Worm (Caenorhabditis elegans) whole organism, L4 larva: Measurements from ENCODE around the gene nspe-1.

ENCODE experiments used
- D1046.2 ChIP-seq: fragments of 200-800 bp; sonication (Bioruptor generic); IDR thresholded peaks from 2 replicates; pipeline ENCODE4 v1.3.6; 2022; ENCODE audit warnings: missing genetic modification characterization, missing compliant biosample characterization
- F49E8.2 ChIP-seq: sonication (generic microtip); optimal IDR thresholded peaks from 2 replicates; lab custom pipeline; 2016; ENCODE audit warnings: missing compliant biosample characterization, mild to moderate bottlenecking, missing genetic modification characterization, borderline replicate concordance
- T26A8.4 ChIP-seq: fragments of 200-800 bp; sonication (Bioruptor generic); IDR thresholded peaks from 2 replicates; pipeline ENCODE4 v1.3.6; 2022; ENCODE audit warnings: missing genetic modification characterization, missing compliant biosample characterization
- Y105C5A.15 ChIP-seq: fragments of 200-800 bp; sonication (Bioruptor generic); IDR thresholded peaks from 2 replicates; pipeline ENCODE4 v1.3.6; 2022; ENCODE audit warnings: missing genetic modification characterization, missing compliant biosample characterization
- ZK337.2 ChIP-seq: fragments of 200-800 bp; sonication (Bioruptor generic); IDR thresholded peaks from 2 replicates; pipeline ENCODE4 v1.3.6; 2022; ENCODE audit warnings: missing genetic modification reagents, missing genetic modification characterization, missing compliant biosample characterization
- ZK546.5 ChIP-seq, 2 experiments: sonication (generic microtip); optimal IDR thresholded peaks; 2 replicates each; lab custom pipeline; 2017; ENCODE audit warnings: missing biosample characterization in 2 of 2, missing genetic modification characterization in 2 of 2
- aha-1 ChIP-seq: fragments of 150-350 bp; peaks from one replicate; lab custom pipeline; 2014; ENCODE audit warnings: missing biosample characterization, missing genetic modification characterization
- ama-1 ChIP-seq: fragments of 150-350 bp; optimal IDR thresholded peaks from 2 replicates; lab custom pipeline; 2014; ENCODE audit warnings: inconsistent platforms, mixed read lengths
- ceh-20 ChIP-seq: fragments of 200-800 bp; sonication (Bioruptor generic); IDR thresholded peaks from 2 replicates; pipeline ENCODE4 v1.3.6; 2022; ENCODE audit warnings: missing genetic modification reagents, missing genetic modification characterization, missing compliant biosample characterization
- ceh-28 ChIP-seq: fragments of 150-350 bp; optimal IDR thresholded peaks from 2 replicates; lab custom pipeline; 2014; ENCODE audit warnings: missing biosample characterization, missing genetic modification reagents, missing genetic modification characterization
- ceh-44 ChIP-seq: fragments of 200-800 bp; sonication (Bioruptor generic); IDR thresholded peaks from 2 replicates; pipeline ENCODE4 v1.3.6; 2022; ENCODE audit warnings: missing genetic modification reagents, missing genetic modification characterization, missing compliant biosample characterization
- ceh-82 ChIP-seq: sonication (generic microtip); optimal IDR thresholded peaks from 2 replicates; lab custom pipeline; 2017; ENCODE audit warnings: missing biosample characterization, missing genetic modification characterization
- ces-1 ChIP-seq: fragments of 150-350 bp; sonication (generic microtip); optimal IDR thresholded peaks from 4 replicates; lab custom pipeline; 2014; ENCODE audit warnings: missing biosample characterization, missing genetic modification reagents, missing genetic modification characterization
- ctbp-1 ChIP-seq: fragments of 200-800 bp; sonication (Bioruptor generic); IDR thresholded peaks from 2 replicates; pipeline ENCODE4 v1.3.6; 2022; ENCODE audit warnings: missing genetic modification reagents, missing genetic modification characterization, missing compliant biosample characterization
- daf-12 ChIP-seq: fragments of 150-350 bp; optimal IDR thresholded peaks from 2 replicates; lab custom pipeline; 2014; ENCODE audit warnings: missing biosample characterization, missing genetic modification reagents, missing genetic modification characterization
- daf-19 ChIP-seq: fragments of 200-800 bp; sonication (Bioruptor generic); conservative IDR thresholded peaks from 2 replicates; pipeline ENCODE4 v1.3.6; 2022; ENCODE audit warnings: missing genetic modification characterization, missing compliant biosample characterization
- dmd-6 ChIP-seq: fragments of 200-800 bp; sonication (Bioruptor generic); IDR thresholded peaks from 2 replicates; pipeline ENCODE4 v1.3.6; 2022; ENCODE audit warnings: missing genetic modification reagents, missing genetic modification characterization, missing compliant biosample characterization
- dpl-1 ChIP-seq: fragments of 150-350 bp; optimal IDR thresholded peaks from 2 replicates; lab custom pipeline; 2014; ENCODE audit warnings: missing biosample characterization, missing genetic modification reagents, missing genetic modification characterization
- duxl-1 ChIP-seq: sonication (generic microtip); optimal IDR thresholded peaks from 2 replicates; lab custom pipeline; 2016; ENCODE audit warnings: mild to moderate bottlenecking, missing genetic modification characterization, moderate library complexity, missing compliant biosample characterization; ENCODE audit not compliant: poor library complexity
- egl-27 ChIP-seq: sonication (generic microtip); optimal IDR thresholded peaks from 3 replicates; lab custom pipeline; 2017; ENCODE audit warnings: missing biosample characterization, missing genetic modification reagents, missing genetic modification characterization
- egl-43 ChIP-seq: fragments of 200-800 bp; sonication (Bioruptor generic); IDR thresholded peaks from 2 replicates; pipeline ENCODE4 v1.3.6; 2022; ENCODE audit warnings: missing genetic modification reagents, missing genetic modification characterization, missing compliant biosample characterization
- fos-1 ChIP-seq: fragments of 150-350 bp; optimal IDR thresholded peaks from 2 replicates; lab custom pipeline; 2014; ENCODE audit warnings: missing biosample characterization, missing genetic modification characterization
- hif-1 ChIP-seq, 2 experiments: sonication (generic microtip); optimal IDR thresholded peaks; 2 replicates each; lab custom pipeline; 2016 to 2017; ENCODE audit warnings: missing compliant biosample characterization in 2 of 2, missing genetic modification characterization in 2 of 2, missing genetic modification reagents in 2 of 2, missing genotype in 2 of 2, mild to moderate bottlenecking in 1 of 2
- hmg-1.1 ChIP-seq: fragments of 200-800 bp; sonication (Bioruptor generic); IDR thresholded peaks from 2 replicates; pipeline ENCODE4 v1.3.6; 2022; ENCODE audit warnings: missing genetic modification reagents, missing genetic modification characterization, missing compliant biosample characterization
- lim-7 ChIP-seq: fragments of 200-800 bp; sonication (Bioruptor generic); IDR thresholded peaks from 2 replicates; pipeline ENCODE4 v1.3.6; 2022; ENCODE audit warnings: missing genetic modification characterization, missing compliant biosample characterization
- lin-1 ChIP-seq: fragments of 200-800 bp; sonication (Bioruptor generic); IDR thresholded peaks from 2 replicates; pipeline ENCODE4 v1.3.6; 2022; ENCODE audit warnings: missing genetic modification reagents, missing genetic modification characterization, missing compliant biosample characterization
- lin-13 ChIP-seq: fragments of 150-350 bp; optimal IDR thresholded peaks from 2 replicates; lab custom pipeline; 2014; ENCODE audit warnings: missing biosample characterization, missing genetic modification reagents, missing genetic modification characterization
- lin-15B ChIP-seq: fragments of 150-350 bp; sonication (generic microtip); optimal IDR thresholded peaks from 3 replicates; lab custom pipeline; 2014; ENCODE audit warnings: missing biosample characterization, missing genetic modification characterization
- lin-38 ChIP-seq: fragments of 200-800 bp; sonication (Bioruptor generic); IDR thresholded peaks from 2 replicates; pipeline ENCODE4 v1.3.6; 2022; ENCODE audit warnings: missing genetic modification reagents, missing genetic modification characterization, missing compliant biosample characterization
- lsy-2 ChIP-seq, 2 experiments: fragments of 150-350 bp in 1 of 2; sonication (generic microtip) in 1 of 2; optimal IDR thresholded peaks; 2 replicates each; lab custom pipeline; 2014 to 2017; ENCODE audit warnings: missing biosample characterization in 2 of 2, missing genetic modification characterization in 2 of 2
- madf-5 ChIP-seq, 2 experiments: fragments of 200-800 bp; sonication (Bioruptor generic); IDR thresholded peaks; 2 replicates each; pipeline ENCODE4 v1.3.6; 2022; ENCODE audit warnings: missing compliant biosample characterization in 2 of 2, missing genetic modification characterization in 2 of 2
- mdl-1 ChIP-seq, 2 experiments: fragments of 150-350 bp in 1 of 2; sonication (generic microtip) in 1 of 2; optimal IDR thresholded peaks; 2 replicates each; lab custom pipeline; 2014 to 2017; ENCODE audit warnings: missing biosample characterization in 2 of 2, missing genetic modification characterization in 2 of 2
- mes-2 ChIP-seq: sonication (generic microtip); optimal IDR thresholded peaks from 2 replicates; lab custom pipeline; 2016; ENCODE audit warnings: missing genotype, mild to moderate bottlenecking, missing genetic modification characterization, missing compliant biosample characterization; ENCODE audit not compliant: poor library complexity, severe bottlenecking
- mxl-2 ChIP-seq: fragments of 200-800 bp; sonication (Bioruptor generic); conservative IDR thresholded peaks from 2 replicates; pipeline ENCODE4 v1.3.6; 2022; ENCODE audit warnings: missing genetic modification reagents, missing genetic modification characterization, missing compliant biosample characterization
- mxl-3 ChIP-seq: fragments of 200-800 bp; sonication (Bioruptor generic); optimal IDR thresholded peaks from 2 replicates; lab custom pipeline; 2018; ENCODE audit warnings: mild to moderate bottlenecking, missing genetic modification characterization, missing compliant biosample characterization
- nhr-102 ChIP-seq: sonication (generic microtip); optimal IDR thresholded peaks from 2 replicates; lab custom pipeline; 2016; ENCODE audit warnings: mild to moderate bottlenecking, missing genetic modification characterization, moderate library complexity, missing compliant biosample characterization
- nhr-28 ChIP-seq: fragments of 150-350 bp; optimal IDR thresholded peaks from 2 replicates; lab custom pipeline; 2014; ENCODE audit warnings: missing biosample characterization, missing genetic modification characterization
- pqm-1 ChIP-seq: sonication (generic microtip); optimal IDR thresholded peaks from 2 replicates; lab custom pipeline; 2017; ENCODE audit warnings: missing biosample characterization, missing genetic modification characterization
- saeg-2 ChIP-seq: fragments of 200-800 bp; sonication (Bioruptor generic); IDR thresholded peaks from 2 replicates; pipeline ENCODE4 v1.3.6; 2022; ENCODE audit warnings: missing genetic modification reagents, missing genetic modification characterization, missing compliant biosample characterization
- sdz-12 ChIP-seq: fragments of 200-800 bp; sonication (Bioruptor generic); optimal IDR thresholded peaks from 2 replicates; lab custom pipeline; 2018; ENCODE audit warnings: mild to moderate bottlenecking, missing genetic modification characterization, missing compliant biosample characterization
- set-16 ChIP-seq: fragments of 200-800 bp; sonication (Bioruptor generic); IDR thresholded peaks from 2 replicates; pipeline ENCODE4 v1.3.6; 2022; ENCODE audit warnings: missing genetic modification reagents, missing genetic modification characterization, missing compliant biosample characterization
- skn-1 ChIP-seq: fragments of 150-350 bp; optimal IDR thresholded peaks from 2 replicates; lab custom pipeline; 2014; ENCODE audit warnings: missing biosample characterization, missing genetic modification characterization
- spr-1 ChIP-seq: sonication (generic microtip); optimal IDR thresholded peaks from 2 replicates; lab custom pipeline; 2016; ENCODE audit warnings: mild to moderate bottlenecking, missing genetic modification characterization, missing compliant biosample characterization
- tag-97 ChIP-seq: fragments of 200-800 bp; sonication (Bioruptor generic); IDR thresholded peaks from 2 replicates; pipeline ENCODE4 v1.3.6; 2022; ENCODE audit warnings: missing genetic modification characterization, missing compliant biosample characterization
- unc-62 ChIP-seq, 3 experiments: fragments of 150-350 bp in 1 of 3; sonication (generic microtip); optimal IDR thresholded peaks in 2 of 3; peaks in 1 of 3; 1 replicate in 1 of 3; 2 replicates in 2 of 3; lab custom pipeline; 2014 to 2017; ENCODE audit warnings: missing biosample characterization in 3 of 3, missing genetic modification characterization in 3 of 3, missing genetic modification reagents in 3 of 3, missing genotype in 1 of 3
- zfp-2 ChIP-seq: sonication (generic microtip); optimal IDR thresholded peaks from 2 replicates; lab custom pipeline; 2016; ENCODE audit warnings: mild to moderate bottlenecking, missing genetic modification characterization, missing compliant biosample characterization
- zip-11 ChIP-seq: fragments of 200-800 bp; sonication (Bioruptor generic); IDR thresholded peaks from 2 replicates; pipeline ENCODE4 v1.3.6; 2022; ENCODE audit warnings: missing genetic modification characterization, missing compliant biosample characterization
- zip-2 ChIP-seq: fragments of 150-350 bp; optimal IDR thresholded peaks from 2 replicates; lab custom pipeline; 2014; ENCODE audit warnings: missing biosample characterization, missing genetic modification characterization
- ztf-11 ChIP-seq: fragments of 150-350 bp; optimal IDR thresholded peaks from 2 replicates; lab custom pipeline; 2014; ENCODE audit warnings: missing biosample characterization, missing genetic modification characterization

The nspe-1 gene

ce11 chrII:12626120-12626624 is 5.5 kb upstream of the nspe-1 start:
- peak in 1 of 2 experiments; percentile 96 for TF ChIP-seq unc-62 (GFP tag; optimal IDR thresholded peaks at IDR 0.05 in 1 of 2; lab: Kevin White, UChicago)
- no peak for TF ChIP-seq unc-62 (tag; optimal IDR thresholded peaks at IDR 0.05; lab: Kevin White, UChicago)
- TF ChIP-seq daf-19 (GFP tag; lab: Robert Waterston, UW) = peak; percentile 60; the same call in 1 of the 2 replicates
- 0 out of 2 replicates have a peak, but pooled peaks have one; percentile 10 for TF ChIP-seq D1046.2 (GFP tag; lab: Robert Waterston, UW)
- TF ChIP-seq zfp-2 (tag; lab: Kevin White, UChicago) = no peak
- peak; percentile 69 for TF ChIP-seq aha-1 (tag; lab: Kevin White, UChicago)

ce11 chrII:12625673-12626072 is 5.0 kb upstream of the nspe-1 start:
- no peak for TF ChIP-seq lin-1 (GFP tag; lab: Robert Waterston, UW)
- no peak for TF ChIP-seq ZK337.2
- TF ChIP-seq F49E8.2 (tag; lab: Kevin White, UChicago) = no peak
- no peak for TF ChIP-seq zip-11
- peak; percentile 68 for TF ChIP-seq mxl-3 (GFP tag; lab: Kevin White, UChicago)
- TF ChIP-seq zip-2 (tag; lab: Kevin White, UChicago) = no peak
- TF ChIP-seq ctbp-1 (GFP tag; lab: Robert Waterston, UW) = no peak
- no peak for TF ChIP-seq daf-12 (tag; lab: Kevin White, UChicago)
- TF ChIP-seq Y105C5A.15 (GFP tag; lab: Robert Waterston, UW) = no peak
- TF ChIP-seq ZK546.5 (tag; optimal IDR thresholded peaks at IDR 0.05; lab: Kevin White, UChicago) = no peak
- no peak for TF ChIP-seq duxl-1 (tag; lab: Kevin White, UChicago)
- peak; percentile 90 for TF ChIP-seq nhr-28 (tag; lab: Kevin White, UChicago)
- TF ChIP-seq hmg-1.1 (GFP tag; lab: Robert Waterston, UW) = no peak
- no peak for TF ChIP-seq tag-97 (GFP tag; lab: Robert Waterston, UW)
- peak; percentile 35 to 85 for TF ChIP-seq mdl-1 (tag; optimal IDR thresholded peaks at IDR 0.05; lab: Kevin White, UChicago)
- TF ChIP-seq sdz-12 (GFP tag; lab: Kevin White, UChicago) = no peak
- TF ChIP-seq lin-15B (tag; lab: Kevin White, UChicago) = no peak
- no peak for TF ChIP-seq ceh-28 (tag; lab: Kevin White, UChicago)
- no peak for TF ChIP-seq mxl-2
- TF ChIP-seq lsy-2 (tag; optimal IDR thresholded peaks at IDR 0.05; lab: Kevin White, UChicago) = no peak
- TF ChIP-seq egl-43 (GFP tag; lab: Robert Waterston, UW) = no peak
- TF ChIP-seq hif-1 (tag; optimal IDR thresholded peaks at IDR 0.05; lab: Kevin White, UChicago) = peak in 1 of 2 experiments; percentile 86
- TF ChIP-seq nhr-102 (tag; lab: Kevin White, UChicago) = no peak
- TF ChIP-seq ceh-20 (GFP tag; lab: Robert Waterston, UW) = 0 out of 2 replicates have a peak, but pooled peaks have one; percentile 19
- TF ChIP-seq saeg-2 (GFP tag; lab: Robert Waterston, UW) = no peak
- TF ChIP-seq zfp-2 (tag; lab: Kevin White, UChicago) = no peak
- TF ChIP-seq lin-38 (GFP tag; lab: Robert Waterston, UW) = no peak
- no peak for TF ChIP-seq dpl-1 (GFP tag; lab: Kevin White, UChicago)
- TF ChIP-seq set-16 = no peak
- peak; percentile 66 for TF ChIP-seq aha-1 (tag; lab: Kevin White, UChicago)
- TF ChIP-seq T26A8.4 (GFP tag; lab: Robert Waterston, UW) = no peak
- no peak for TF ChIP-seq spr-1 (tag; lab: Kevin White, UChicago)
- no peak for TF ChIP-seq skn-1
- TF ChIP-seq dmd-6 (GFP tag; lab: Robert Waterston, UW) = peak; percentile 70
- no peak for TF ChIP-seq fos-1
- TF ChIP-seq ztf-11 (tag; lab: Kevin White, UChicago) = no peak
- no peak for TF ChIP-seq lim-7 (GFP tag; lab: Robert Waterston, UW)
- TF ChIP-seq lin-13 (GFP tag; lab: Kevin White, UChicago) = no peak
- no peak for TF ChIP-seq ceh-44
- no peak for TF ChIP-seq ceh-82 (tag; lab: Kevin White, UChicago)
- TF ChIP-seq pqm-1 (tag; lab: Kevin White, UChicago) = no peak
- TF ChIP-seq ama-1 = no peak
- no peak for TF ChIP-seq egl-27 (tag; lab: Kevin White, UChicago)
- no peak for TF ChIP-seq mes-2
- no peak for TF ChIP-seq ces-1 (GFP tag; lab: Kevin White, UChicago)
- no peak for TF ChIP-seq madf-5 (GFP tag; IDR thresholded peaks at IDR 0.05; lab: Robert Waterston, UW)
